Fruit fly (Drosophila melanogaster) whole organism, embryonic: Measurements from ENCODE around the gene CG43799.

Experiments
- Antp ChIP-seq: fragments of 200-800 bp; sonication (Bioruptor generic); optimal IDR thresholded peaks from 3 replicates; lab custom pipeline; 2016; ENCODE audit warnings: missing biosample characterization, missing genetic modification characterization
- CG10147 ChIP-seq: fragments of 200-800 bp; sonication (Bioruptor generic); optimal IDR thresholded peaks from 2 replicates; lab custom pipeline; 2019; ENCODE audit warnings: missing biosample characterization, mild to moderate bottlenecking, missing genetic modification characterization, moderate library complexity
- CG10366 ChIP-seq: fragments of 200-800 bp; sonication (Bioruptor generic); IDR thresholded peaks from 2 replicates; pipeline ENCODE4 v1.3.6; 2022; ENCODE audit warnings: missing biosample characterization, missing genetic modification characterization
- CG10979 ChIP-seq: fragments of 200-800 bp; sonication (Bioruptor generic); optimal IDR thresholded peaks from 2 replicates; lab custom pipeline; 2018; ENCODE audit warnings: missing biosample characterization, mild to moderate bottlenecking, missing genetic modification characterization, moderate library complexity
- CG11085 ChIP-seq: fragments of 200-800 bp; sonication (Bioruptor generic); IDR thresholded peaks from 2 replicates; pipeline ENCODE4 v1.3.6; 2022; ENCODE audit warnings: missing biosample characterization, missing genetic modification characterization
- CG11247 ChIP-seq: fragments of 200-800 bp; sonication (Bioruptor generic); IDR thresholded peaks from 2 replicates; pipeline ENCODE4 v1.3.6; 2022; ENCODE audit warnings: missing biosample characterization, missing genetic modification characterization
- CG11456 ChIP-seq: fragments of 200-800 bp; sonication (Bioruptor generic); IDR thresholded peaks from 3 replicates; pipeline ENCODE4 v1.3.6; 2022; ENCODE audit warnings: missing biosample characterization, missing genetic modification characterization
- CG12236 ChIP-seq: fragments of 200-800 bp; sonication (Bioruptor generic); optimal IDR thresholded peaks from 2 replicates; lab custom pipeline; 2016; ENCODE audit warnings: missing biosample characterization, missing genetic modification characterization
- CG15011 ChIP-seq: fragments of 200-800 bp; sonication (Bioruptor generic); optimal IDR thresholded peaks from 3 replicates; lab custom pipeline; 2018; ENCODE audit warnings: missing biosample characterization, mild to moderate bottlenecking, missing genetic modification characterization
- CG15514 ChIP-seq: fragments of 200-800 bp; sonication (Bioruptor generic); optimal IDR thresholded peaks from 3 replicates; lab custom pipeline; 2017; ENCODE audit warnings: missing biosample characterization, missing genetic modification characterization, mild to moderate bottlenecking, moderate library complexity, missing genetic modification reagents
- CG17802 ChIP-seq: fragments of 200-800 bp; sonication (Bioruptor generic); optimal IDR thresholded peaks from 2 replicates; lab custom pipeline; 2018; ENCODE audit warnings: missing biosample characterization, mild to moderate bottlenecking, missing genetic modification characterization, moderate library complexity
- CG18262 ChIP-seq: fragments of 200-800 bp; optimal IDR thresholded peaks from 3 replicates; lab custom pipeline; 2019; ENCODE audit warnings: missing biosample characterization, mild to moderate bottlenecking, missing genetic modification characterization, moderate library complexity
- CG30020 ChIP-seq: fragments of 200-800 bp; optimal IDR thresholded peaks from 2 replicates; lab custom pipeline; 2019; ENCODE audit warnings: missing biosample characterization, mild to moderate bottlenecking, missing genetic modification characterization, moderate library complexity
- CG6654 ChIP-seq: fragments of 200-800 bp; sonication (Bioruptor generic); optimal IDR thresholded peaks from 2 replicates; lab custom pipeline; 2017; ENCODE audit warnings: missing biosample characterization, mild to moderate bottlenecking, missing genetic modification characterization
- CG6689 ChIP-seq: fragments of 200-800 bp; sonication (Bioruptor generic); IDR thresholded peaks from 2 replicates; pipeline ENCODE4 v1.3.6; 2022; ENCODE audit warnings: missing biosample characterization, missing genetic modification characterization
- CG6791 ChIP-seq: fragments of 200-800 bp; sonication (Bioruptor generic); IDR thresholded peaks from 3 replicates; pipeline ENCODE4 v1.3.6; 2022; ENCODE audit warnings: missing biosample characterization, missing genetic modification characterization; ENCODE audit not compliant: partially characterized antibody
- CG7786 ChIP-seq: fragments of 200-800 bp; sonication (Bioruptor generic); optimal IDR thresholded peaks from 2 replicates; lab custom pipeline; 2016; ENCODE audit warnings: missing biosample characterization, missing genetic modification characterization
- CG7928 ChIP-seq: fragments of 200-800 bp; sonication (Bioruptor generic); optimal IDR thresholded peaks from 2 replicates; lab custom pipeline; 2017; ENCODE audit warnings: missing biosample characterization, mild to moderate bottlenecking, missing genetic modification characterization
- CG9609 ChIP-seq: fragments of 200-800 bp; sonication (Bioruptor generic); optimal IDR thresholded peaks from 3 replicates; lab custom pipeline; 2016; ENCODE audit warnings: missing biosample characterization, missing genetic modification characterization
- CTCF ChIP-seq: fragments of 200-800 bp; sonication (Bioruptor generic); optimal IDR thresholded peaks from 2 replicates; lab custom pipeline; 2017; ENCODE audit warnings: missing biosample characterization, mild to moderate bottlenecking, missing genetic modification characterization, moderate library complexity
- Dp ChIP-seq: fragments of 200-800 bp; sonication (Bioruptor generic); optimal IDR thresholded peaks from 2 replicates; lab custom pipeline; 2018; ENCODE audit warnings: missing biosample characterization, mild to moderate bottlenecking, missing genetic modification characterization, moderate library complexity
- HLHmδ ChIP-seq: fragments of 200-800 bp; sonication (Bioruptor generic); optimal IDR thresholded peaks from 2 replicates; lab custom pipeline; 2018; ENCODE audit warnings: missing biosample characterization, mild to moderate bottlenecking, missing genetic modification characterization, moderate library complexity
- Hr78 ChIP-seq, 2 experiments: fragments of 200-800 bp in 1 of 2; fragments of >200 bp in 1 of 2; sonication (Bioruptor generic) in 1 of 2; optimal IDR thresholded peaks; 2 replicates each; lab custom pipeline; 2017 to 2019; ENCODE audit warnings: missing biosample characterization in 2 of 2, missing genetic modification characterization in 2 of 2, mild to moderate bottlenecking in 1 of 2, moderate library complexity in 1 of 2
- Jarid2 ChIP-seq: fragments of 200-800 bp; sonication (Bioruptor generic); optimal IDR thresholded peaks from 3 replicates; lab custom pipeline; 2017; ENCODE audit warnings: mild to moderate bottlenecking, missing biosample characterization, missing genetic modification reagents, missing genetic modification characterization
- Lim3 ChIP-seq: fragments of 200-800 bp; sonication (Bioruptor generic); IDR thresholded peaks from 2 replicates; pipeline ENCODE4 v1.3.6; 2022; ENCODE audit warnings: missing biosample characterization, missing genetic modification characterization
- Lpt ChIP-seq: fragments of >200 bp; optimal IDR thresholded peaks from 2 replicates; lab custom pipeline; 2018; ENCODE audit warnings: missing biosample characterization, missing genetic modification characterization
- Mad ChIP-seq: fragments of 200-800 bp; sonication (Bioruptor generic); optimal IDR thresholded peaks from 2 replicates; lab custom pipeline; 2016; ENCODE audit warnings: missing biosample characterization, missing genetic modification characterization
- Myb ChIP-seq: fragments of 200-800 bp; sonication (Bioruptor generic); optimal IDR thresholded peaks from 2 replicates; lab custom pipeline; 2016; ENCODE audit warnings: missing biosample characterization, missing genetic modification characterization
- NC2β ChIP-seq: fragments of 200-800 bp; sonication (Bioruptor generic); optimal IDR thresholded peaks from 2 replicates; lab custom pipeline; 2016; ENCODE audit warnings: missing biosample characterization, missing genetic modification characterization
- Nf-YA ChIP-seq: fragments of 200-800 bp; sonication (Bioruptor generic); IDR thresholded peaks from 2 replicates; pipeline ENCODE4 v1.3.6; 2022; ENCODE audit warnings: missing biosample characterization, missing genetic modification characterization
- PHDP ChIP-seq: fragments of 200-800 bp; sonication (Bioruptor generic); optimal IDR thresholded peaks from 3 replicates; lab custom pipeline; 2018; ENCODE audit warnings: missing biosample characterization, mild to moderate bottlenecking, missing genetic modification characterization, moderate library complexity
- Rfx ChIP-seq: fragments of 200-800 bp; sonication (Bioruptor generic); IDR thresholded peaks from 2 replicates; pipeline ENCODE4 v1.3.6; 2022; ENCODE audit warnings: missing biosample characterization, missing genetic modification characterization
- Spps ChIP-seq: fragments of 200-800 bp; sonication (Bioruptor generic); optimal IDR thresholded peaks from 2 replicates; lab custom pipeline; 2018; ENCODE audit warnings: missing biosample characterization, mild to moderate bottlenecking, missing genetic modification characterization
- TFAM ChIP-seq: fragments of 200-800 bp; sonication (Bioruptor generic); optimal IDR thresholded peaks from 2 replicates; lab custom pipeline; 2017; ENCODE audit warnings: missing biosample characterization, missing genetic modification characterization, inconsistent platforms
- YL-1 ChIP-seq: fragments of 200-800 bp; sonication (Bioruptor generic); optimal IDR thresholded peaks from 3 replicates; lab custom pipeline; 2017; ENCODE audit warnings: missing biosample characterization, mild to moderate bottlenecking, missing genetic modification characterization
- ac ChIP-seq: fragments of 200-800 bp; sonication (Bioruptor generic); optimal IDR thresholded peaks from 3 replicates; lab custom pipeline; 2017; ENCODE audit warnings: missing biosample characterization, mild to moderate bottlenecking, missing genetic modification characterization
- btn ChIP-seq: fragments of 200-800 bp; sonication (Bioruptor generic); optimal IDR thresholded peaks from 2 replicates; lab custom pipeline; 2016; ENCODE audit warnings: missing biosample characterization, missing genetic modification characterization
- cwo ChIP-seq: fragments of 200-800 bp; sonication (Bioruptor generic); optimal IDR thresholded peaks from 3 replicates; lab custom pipeline; 2017; ENCODE audit warnings: missing biosample characterization, missing genetic modification characterization, mild to moderate bottlenecking, moderate library complexity, missing genetic modification reagents
- ems ChIP-seq: fragments of 200-800 bp; sonication (Bioruptor generic); optimal IDR thresholded peaks from 3 replicates; lab custom pipeline; 2016; ENCODE audit warnings: missing biosample characterization, missing genetic modification characterization
- exex ChIP-seq: fragments of 200-800 bp; sonication (Bioruptor generic); optimal IDR thresholded peaks from 4 replicates; lab custom pipeline; 2018; ENCODE audit warnings: missing biosample characterization, mild to moderate bottlenecking, missing genetic modification characterization, moderate library complexity
- gsb ChIP-seq: fragments of 200-800 bp; sonication (Bioruptor generic); IDR thresholded peaks from 2 replicates; pipeline ENCODE4 v1.3.6; 2022; ENCODE audit warnings: missing biosample characterization, missing genetic modification characterization
- ham ChIP-seq: fragments of 200-800 bp; sonication (Bioruptor generic); IDR thresholded peaks from 2 replicates; pipeline ENCODE4 v1.3.6; 2022; ENCODE audit warnings: missing biosample characterization, missing genetic modification characterization
- insv ChIP-seq, 2 experiments: fragments of 200-800 bp; sonication (Bioruptor generic); optimal IDR thresholded peaks; 3 replicates each; lab custom pipeline; 2016 to 2018; ENCODE audit warnings: missing biosample characterization in 2 of 2, missing genetic modification characterization in 2 of 2
- klu ChIP-seq: fragments of 200-800 bp; sonication (Bioruptor generic); IDR thresholded peaks from 2 replicates; pipeline ENCODE4 v1.3.6; 2022; ENCODE audit warnings: missing biosample characterization, missing genetic modification characterization
- lilli ChIP-seq: fragments of 200-800 bp; sonication (Bioruptor generic); optimal IDR thresholded peaks from 3 replicates; lab custom pipeline; 2016; ENCODE audit warnings: missing biosample characterization, missing genetic modification characterization
- nerfin-1 ChIP-seq: fragments of 200-800 bp; sonication (Bioruptor generic); optimal IDR thresholded peaks from 3 replicates; lab custom pipeline; 2019; ENCODE audit warnings: missing biosample characterization, mild to moderate bottlenecking, missing genetic modification characterization, moderate library complexity
- pan ChIP-seq, 4 experiments: fragments of >200 bp in 3 of 4; fragments of 200-800 bp in 1 of 4; sonication (Bioruptor generic) in 1 of 4; optimal IDR thresholded peaks in 3 of 4; IDR thresholded peaks in 1 of 4; 2 replicates each; pipeline versions ENCODE4 v1.3.6 to Lab custom; 2017 to 2022; ENCODE audit warnings: missing biosample characterization in 2 of 4, missing genetic modification characterization in 2 of 4, mixed read lengths in 1 of 4
- pfk ChIP-seq: fragments of 200-800 bp; sonication (Bioruptor generic); optimal IDR thresholded peaks from 2 replicates; lab custom pipeline; 2018; ENCODE audit warnings: missing biosample characterization, mild to moderate bottlenecking, missing genetic modification characterization, moderate library complexity
- phol ChIP-seq: fragments of 200-800 bp; sonication (Bioruptor generic); optimal IDR thresholded peaks from 3 replicates; lab custom pipeline; 2018; ENCODE audit warnings: missing biosample characterization, mild to moderate bottlenecking, missing genetic modification characterization, moderate library complexity
- row ChIP-seq: fragments of 200-800 bp; sonication (Bioruptor generic); IDR thresholded peaks from 3 replicates; pipeline ENCODE4 v1.3.6; 2022; ENCODE audit warnings: missing biosample characterization, missing genetic modification characterization
- tin ChIP-seq: fragments of 200-800 bp; sonication (Bioruptor generic); optimal IDR thresholded peaks from 3 replicates; lab custom pipeline; 2016; ENCODE audit warnings: missing biosample characterization, missing genetic modification characterization
- zfh2 ChIP-seq: fragments of 200-800 bp; sonication (Bioruptor generic); optimal IDR thresholded peaks from 2 replicates; lab custom pipeline; 2016; ENCODE audit warnings: missing biosample characterization, missing genetic modification characterization

The CG43799 gene

dm6 chr2L:7239310-7239709, 11.8 kb downstream of the CG43799 start (continued):
- TF ChIP-seq CG7786 (GFP tag; lab: Kevin White, UChicago), result no peak
- no peak for TF ChIP-seq CG6791 (GFP tag; lab: Robert Waterston, UW)
- no peak for TF ChIP-seq NC2β (GFP tag; lab: Kevin White, UChicago)
- TF ChIP-seq cwo, result peak; percentile 1
- TF ChIP-seq Myb (GFP tag; lab: Kevin White, UChicago), result no peak
- no peak for TF ChIP-seq Jarid2
- no peak for TF ChIP-seq pfk (GFP tag; lab: Kevin White, UChicago)
- no peak for TF ChIP-seq btn (GFP tag; lab: Kevin White, UChicago)
- no peak for TF ChIP-seq Antp (GFP tag; lab: Kevin White, UChicago)
- TF ChIP-seq insv (GFP tag; optimal IDR thresholded peaks at IDR 0.05; lab: Kevin White, UChicago), result no peak
- no peak for TF ChIP-seq CG30020 (tag; lab: Kevin White, UChicago)
- TF ChIP-seq ems (GFP tag; lab: Kevin White, UChicago), result no peak
- TF ChIP-seq row, result no peak
- no peak for TF ChIP-seq CG7928 (GFP tag; lab: Kevin White, UChicago)
- no peak for TF ChIP-seq CG10979 (tag; lab: Kevin White, UChicago)
- no peak for TF ChIP-seq Dp (GFP tag; lab: Kevin White, UChicago)
- no peak for TF ChIP-seq TFAM
- no peak for TF ChIP-seq Lim3 (GFP tag; lab: Robert Waterston, UW)
- TF ChIP-seq CG15514 (GFP tag; lab: Kevin White, UChicago), result peak; percentile 50
- TF ChIP-seq CTCF (GFP tag; lab: Kevin White, UChicago), result no peak
- no peak for TF ChIP-seq ac
- TF ChIP-seq CG11085 (GFP tag; lab: Robert Waterston, UW), result no peak
- TF ChIP-seq Lpt (GFP tag; lab: Kevin White, UChicago), result no peak
- TF ChIP-seq CG10366 (GFP tag; lab: Robert Waterston, UW), result no peak
- TF ChIP-seq Rfx (GFP tag; lab: Robert Waterston, UW), result no peak; the same call in 1 of the 2 replicates
- TF ChIP-seq klu (GFP tag; lab: Robert Waterston, UW), result no peak
- TF ChIP-seq pan (optimal IDR thresholded peaks at IDR 0.05; lab: Kevin White, UChicago), result no peak
- TF ChIP-seq pan (GFP tag; optimal IDR thresholded peaks at IDR 0.05 in 1 of 2, IDR thresholded peaks at IDR 0.05 in 1 of 2), result no peak
- TF ChIP-seq Spps, result no peak
- peak; percentile 91 for TF ChIP-seq exex (tag; lab: Kevin White, UChicago)
- TF ChIP-seq lilli (GFP tag; lab: Kevin White, UChicago), result peak; percentile 20
- TF ChIP-seq CG17802 (tag; lab: Kevin White, UChicago), result no peak
- no peak for TF ChIP-seq gsb (GFP tag; lab: Robert Waterston, UW)
- TF ChIP-seq YL-1 (GFP tag; lab: Kevin White, UChicago), result no peak
- TF ChIP-seq CG10147, result no peak
- TF ChIP-seq HLHmδ (GFP tag; lab: Kevin White, UChicago), result no peak
- TF ChIP-seq Nf-YA (GFP tag; lab: Robert Waterston, UW), result 0 out of 2 replicates have a peak, but pooled peaks have one; percentile 39
- no peak for TF ChIP-seq tin (GFP tag; lab: Kevin White, UChicago)
- no peak for TF ChIP-seq CG11247
- TF ChIP-seq CG9609 (GFP tag; lab: Kevin White, UChicago), result no peak
- no peak for TF ChIP-seq Hr78 (GFP tag; optimal IDR thresholded peaks at IDR 0.05; lab: Kevin White, UChicago)
- TF ChIP-seq CG6689 (GFP tag; lab: Robert Waterston, UW), result no peak
- peak; percentile 45 for TF ChIP-seq CG15011 (GFP tag; lab: Kevin White, UChicago)
- TF ChIP-seq Mad, result peak; percentile 29
- TF ChIP-seq nerfin-1 (tag; lab: Kevin White, UChicago), result no peak
- no peak for TF ChIP-seq CG18262
- no peak for TF ChIP-seq CG12236 (GFP tag; lab: Kevin White, UChicago)
- no peak for TF ChIP-seq phol (tag; lab: Kevin White, UChicago)
- no peak for TF ChIP-seq CG6654 (GFP tag; lab: Kevin White, UChicago)
- no peak for TF ChIP-seq ham (GFP tag; lab: Robert Waterston, UW)
- peak; percentile 27 for TF ChIP-seq PHDP (tag; lab: Kevin White, UChicago)
- no peak for TF ChIP-seq zfh2 (GFP tag; lab: Kevin White, UChicago)
- no peak for TF ChIP-seq CG11456
